Fruit fly (Drosophila melanogaster) whole organism, embryonic: ENCODE data around the gene mmy.

Experiments
- CG14965 ChIP-seq: fragments of 200-800 bp; sonication (Bioruptor generic); optimal IDR thresholded peaks from 2 replicates; lab custom pipeline; 2016; ENCODE audit warnings: missing biosample characterization, missing genetic modification characterization, borderline replicate concordance
- CG4424 ChIP-seq: fragments of 200-800 bp; sonication (Bioruptor generic); optimal IDR thresholded peaks from 3 replicates; lab custom pipeline; 2016; ENCODE audit warnings: missing biosample characterization, missing genetic modification characterization
- NK7.1 ChIP-seq: fragments of 200-800 bp; sonication (Bioruptor generic); optimal IDR thresholded peaks from 3 replicates; lab custom pipeline; 2016; ENCODE audit warnings: missing biosample characterization, missing genetic modification characterization
- chn ChIP-seq: fragments of 200-800 bp; sonication (Bioruptor generic); optimal IDR thresholded peaks from 2 replicates; lab custom pipeline; 2016; ENCODE audit warnings: missing biosample characterization, missing genetic modification characterization
- jigr1 ChIP-seq: fragments of 200-800 bp; sonication (Bioruptor generic); IDR thresholded peaks from 3 replicates; pipeline ENCODE4 v1.3.6; 2022; ENCODE audit warnings: missing biosample characterization, missing genetic modification characterization
- p53 ChIP-seq: fragments of 200-800 bp; sonication (Bioruptor generic); optimal IDR thresholded peaks from 2 replicates; lab custom pipeline; 2016; ENCODE audit warnings: missing biosample characterization, missing genetic modification characterization
- vnd ChIP-seq: fragments of 200-800 bp; sonication (Bioruptor generic); IDR thresholded peaks from 3 replicates; pipeline ENCODE4 v1.3.6; 2022; ENCODE audit warnings: missing biosample characterization, missing genetic modification characterization; ENCODE audit not compliant: partially characterized antibody

- TF ChIP-seq CG14965 (GFP tag; lab: Kevin White, UChicago), result no peak
- peak; percentile 76 for TF ChIP-seq p53 (GFP tag; lab: Kevin White, UChicago)
- TF ChIP-seq NK7.1 (GFP tag; lab: Kevin White, UChicago), result no peak
- TF ChIP-seq jigr1 (GFP tag; lab: Robert Waterston, UW), result no peak
- no peak for TF ChIP-seq vnd (GFP tag; lab: Robert Waterston, UW)
- no peak for TF ChIP-seq CG4424 (GFP tag; lab: Kevin White, UChicago)
- TF ChIP-seq chn (GFP tag; lab: Kevin White, UChicago), result no peak
Measured at dm6 chr2L:6464780-6465179, 8.9 kb downstream of the mmy start.
